Fruit fly (Drosophila melanogaster) whole organism, pupa: Measurements from ENCODE around the gene CG14435.

ENCODE experiments used
- CG10348 ChIP-seq: fragments of 200-800 bp; sonication (Bioruptor generic); IDR thresholded peaks from 2 replicates; pipeline ENCODE4 v1.3.6; 2022; ENCODE audit warnings: missing biosample characterization, missing genetic modification characterization
- CG12605 ChIP-seq: fragments of 200-800 bp; sonication (Bioruptor generic); IDR thresholded peaks from 2 replicates; pipeline ENCODE4 v1.3.6; 2022; ENCODE audit warnings: missing biosample characterization, missing genetic modification characterization
- CG13204 ChIP-seq: fragments of 200-800 bp; sonication (Bioruptor generic); optimal IDR thresholded peaks from 2 replicates; lab custom pipeline; 2018; ENCODE audit warnings: missing biosample characterization, mild to moderate bottlenecking, missing genetic modification characterization, moderate library complexity
- CG14655 ChIP-seq: fragments of 200-800 bp; sonication (Bioruptor generic); optimal IDR thresholded peaks from 3 replicates; lab custom pipeline; 2017; ENCODE audit warnings: mild to moderate bottlenecking, missing biosample characterization, missing genetic modification reagents, missing genetic modification characterization
- CG15710 ChIP-seq: fragments of 200-800 bp; sonication (Bioruptor generic); optimal IDR thresholded peaks from 2 replicates; lab custom pipeline; 2018; ENCODE audit warnings: missing biosample characterization, mild to moderate bottlenecking, missing genetic modification characterization, moderate library complexity
- CG17806 ChIP-seq: fragments of 200-800 bp; sonication (Bioruptor generic); optimal IDR thresholded peaks from 2 replicates; lab custom pipeline; 2018; ENCODE audit warnings: missing biosample characterization, mild to moderate bottlenecking, missing genetic modification characterization, moderate library complexity
- CG32121 ChIP-seq: fragments of 200-800 bp; sonication (Bioruptor generic); IDR thresholded peaks from 2 replicates; pipeline ENCODE4 v1.3.6; 2022; ENCODE audit warnings: missing biosample characterization, missing genetic modification characterization
- CG34367 ChIP-seq: fragments of 200-800 bp; sonication (Bioruptor generic); optimal IDR thresholded peaks from 2 replicates; lab custom pipeline; 2018; ENCODE audit warnings: missing biosample characterization, mild to moderate bottlenecking, missing genetic modification characterization
- CG4496 ChIP-seq: fragments of 200-800 bp; sonication (Bioruptor generic); IDR thresholded peaks from 3 replicates; pipeline ENCODE4 v1.3.6; 2022; ENCODE audit warnings: missing biosample characterization, missing genetic modification characterization
- CG8159 ChIP-seq: fragments of 200-800 bp; sonication (Bioruptor generic); optimal IDR thresholded peaks from 3 replicates; lab custom pipeline; 2018; ENCODE audit warnings: missing biosample characterization, mild to moderate bottlenecking, missing genetic modification characterization, moderate library complexity
- CG8301 ChIP-seq: fragments of 200-800 bp; sonication (Bioruptor generic); optimal IDR thresholded peaks from 2 replicates; lab custom pipeline; 2018; ENCODE audit warnings: missing biosample characterization, mild to moderate bottlenecking, missing genetic modification characterization
- CG9948 ChIP-seq: fragments of 200-800 bp; sonication (Bioruptor generic); optimal IDR thresholded peaks from 2 replicates; lab custom pipeline; 2018; ENCODE audit warnings: missing biosample characterization, mild to moderate bottlenecking, missing genetic modification characterization, moderate library complexity
- D1 ChIP-seq: fragments of 200-800 bp; sonication (Bioruptor generic); optimal IDR thresholded peaks from 2 replicates; lab custom pipeline; 2018; ENCODE audit warnings: missing biosample characterization, mild to moderate bottlenecking, missing genetic modification characterization, moderate library complexity
- EcR ChIP-seq: fragments of 200-800 bp; sonication (Bioruptor generic); optimal IDR thresholded peaks from 3 replicates; lab custom pipeline; 2019; ENCODE audit warnings: missing biosample characterization, missing genetic modification characterization, mild to moderate bottlenecking, moderate library complexity, missing genetic modification reagents
- Ets98B ChIP-seq: fragments of 200-800 bp; sonication (Bioruptor generic); IDR thresholded peaks from 2 replicates; pipeline ENCODE4 v1.3.6; 2022; ENCODE audit warnings: missing biosample characterization, missing genetic modification characterization
- Pif1A ChIP-seq: fragments of 200-800 bp; sonication (Bioruptor generic); optimal IDR thresholded peaks from 3 replicates; lab custom pipeline; 2016; ENCODE audit warnings: missing biosample characterization, missing genetic modification characterization
- Pif1B ChIP-seq: fragments of 200-800 bp; sonication (Bioruptor generic); optimal IDR thresholded peaks from 3 replicates; lab custom pipeline; 2016; ENCODE audit warnings: missing biosample characterization, missing genetic modification characterization
- Snoo ChIP-seq: fragments of 200-800 bp; sonication (Bioruptor generic); optimal IDR thresholded peaks from 3 replicates; lab custom pipeline; 2017; ENCODE audit warnings: missing biosample characterization, mild to moderate bottlenecking, missing genetic modification characterization, inconsistent platforms
- fd96Ca ChIP-seq: fragments of 200-800 bp; sonication (Bioruptor generic); IDR thresholded peaks from 3 replicates; pipeline ENCODE4 v1.3.6; 2022; ENCODE audit warnings: missing biosample characterization, missing genetic modification characterization
- gl ChIP-seq: fragments of 200-800 bp; sonication (Bioruptor generic); optimal IDR thresholded peaks from 2 replicates; lab custom pipeline; 2018; ENCODE audit warnings: missing biosample characterization, mild to moderate bottlenecking, missing genetic modification characterization
- rn ChIP-seq: fragments of 200-800 bp; sonication (Bioruptor generic); IDR thresholded peaks from 2 replicates; pipeline ENCODE4 v1.3.6; 2022; ENCODE audit warnings: missing biosample characterization, missing genetic modification characterization

The CG14435 gene

DNA sequence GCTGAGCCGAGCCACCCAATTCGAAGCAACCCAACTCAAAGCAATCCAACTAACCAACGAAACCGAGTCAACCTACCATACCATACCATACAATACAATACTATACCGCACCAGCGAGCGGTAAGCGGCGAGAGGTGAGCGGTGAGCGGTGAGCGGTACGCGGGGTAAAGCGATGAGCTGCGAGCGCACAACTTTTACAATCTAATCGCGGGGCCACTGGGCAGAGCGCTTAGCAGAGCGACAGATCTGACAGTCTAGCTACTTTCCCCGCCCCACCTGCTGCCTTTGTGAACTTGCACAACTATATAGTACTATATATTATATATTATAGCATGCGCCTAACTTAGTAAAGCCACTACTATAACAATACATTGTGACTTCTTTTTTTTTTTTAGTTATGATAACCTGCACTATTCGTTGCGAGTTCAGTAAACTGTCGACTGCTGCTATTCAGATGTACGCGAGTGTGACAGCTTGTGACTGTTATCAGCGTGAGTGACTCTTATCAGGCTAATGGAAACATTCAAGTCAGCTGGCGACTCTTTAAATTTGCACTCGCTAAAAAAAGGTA is 42.9 kb downstream of the CG14435 start:
- TF ChIP-seq D1 = no peak
- peak; percentile 49 for TF ChIP-seq EcR (GFP tag; lab: Kevin White, UChicago)
- no peak for TF ChIP-seq gl (tag; lab: Kevin White, UChicago)
- TF ChIP-seq Snoo = no peak
- TF ChIP-seq rn (GFP tag; lab: Robert Waterston, UW) = no peak
- peak; percentile 39 for TF ChIP-seq CG8301 (tag; lab: Kevin White, UChicago)
- peak; percentile 21; the same call in 1 of the 2 replicates for TF ChIP-seq CG32121 (GFP tag; lab: Robert Waterston, UW)
- no peak for TF ChIP-seq CG10348
- TF ChIP-seq CG13204 (GFP tag; lab: Kevin White, UChicago) = peak; percentile 56
- no peak for TF ChIP-seq CG34367 (tag; lab: Kevin White, UChicago)
- TF ChIP-seq CG15710 (tag; lab: Kevin White, UChicago) = peak; percentile 14
- TF ChIP-seq CG12605 (GFP tag; lab: Robert Waterston, UW) = no peak
- TF ChIP-seq CG9948 = peak; percentile 5
- TF ChIP-seq Ets98B (GFP tag; lab: Robert Waterston, UW) = no peak
- peak; percentile 6 for TF ChIP-seq Pif1A (GFP tag; lab: Kevin White, UChicago)
- TF ChIP-seq CG4496 (GFP tag; lab: Robert Waterston, UW) = 0 out of 3 replicates have a peak, but pooled peaks have one; percentile 20
- TF ChIP-seq fd96Ca (GFP tag; lab: Robert Waterston, UW) = peak; percentile 27; the same call in 2 of the 3 replicates
- no peak for TF ChIP-seq Pif1B (GFP tag; lab: Kevin White, UChicago)
- TF ChIP-seq CG8159 (tag; lab: Kevin White, UChicago) = peak; percentile 30
- TF ChIP-seq CG17806 (tag; lab: Kevin White, UChicago) = no peak
- peak; percentile 42 for TF ChIP-seq CG14655 (GFP tag; lab: Kevin White, UChicago)

DNA sequence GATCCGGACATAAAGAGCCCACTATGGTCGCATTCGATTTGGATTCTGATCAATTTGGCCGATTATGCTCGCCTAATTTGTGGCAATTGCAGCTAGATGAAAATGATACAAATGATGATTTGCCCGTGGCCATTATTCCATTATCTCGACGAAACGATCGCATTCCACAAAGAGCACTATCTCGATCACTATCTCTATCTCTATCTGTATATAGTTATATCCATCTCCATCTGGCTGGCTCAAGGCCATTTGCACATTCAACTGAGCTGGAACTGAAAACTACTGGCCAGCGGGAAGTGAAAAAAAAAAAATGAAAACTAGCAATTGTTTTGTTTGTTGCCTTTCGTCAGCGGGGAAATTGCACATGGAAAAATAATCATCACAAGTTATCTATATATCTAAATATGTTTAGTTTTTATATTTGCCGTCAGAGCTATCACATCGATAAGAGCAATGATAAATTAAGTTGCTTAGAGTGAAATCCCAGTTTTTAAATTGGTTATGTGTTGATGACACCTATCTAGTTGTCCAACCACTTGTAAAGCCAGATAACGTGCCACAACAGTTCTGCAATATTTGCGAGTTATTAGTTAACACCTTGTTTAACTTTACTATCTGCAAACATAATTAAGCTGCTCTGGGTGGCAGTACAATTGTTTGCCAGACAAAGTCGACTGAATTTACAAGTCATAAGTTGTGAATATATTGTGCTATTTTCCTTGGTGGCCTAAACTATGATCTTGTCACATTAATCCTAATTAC is 44.3 kb downstream of the CG14435 start:
- TF ChIP-seq CG8159 (tag; lab: Kevin White, UChicago) = no peak
- TF ChIP-seq CG34367 (tag; lab: Kevin White, UChicago) = no peak
- TF ChIP-seq Pif1A (GFP tag; lab: Kevin White, UChicago) = no peak
- no peak for TF ChIP-seq CG12605 (GFP tag; lab: Robert Waterston, UW)
- no peak for TF ChIP-seq CG9948
- TF ChIP-seq rn (GFP tag; lab: Robert Waterston, UW) = no peak
- TF ChIP-seq CG32121 (GFP tag; lab: Robert Waterston, UW) = no peak
- no peak for TF ChIP-seq EcR (GFP tag; lab: Kevin White, UChicago)

DNA sequence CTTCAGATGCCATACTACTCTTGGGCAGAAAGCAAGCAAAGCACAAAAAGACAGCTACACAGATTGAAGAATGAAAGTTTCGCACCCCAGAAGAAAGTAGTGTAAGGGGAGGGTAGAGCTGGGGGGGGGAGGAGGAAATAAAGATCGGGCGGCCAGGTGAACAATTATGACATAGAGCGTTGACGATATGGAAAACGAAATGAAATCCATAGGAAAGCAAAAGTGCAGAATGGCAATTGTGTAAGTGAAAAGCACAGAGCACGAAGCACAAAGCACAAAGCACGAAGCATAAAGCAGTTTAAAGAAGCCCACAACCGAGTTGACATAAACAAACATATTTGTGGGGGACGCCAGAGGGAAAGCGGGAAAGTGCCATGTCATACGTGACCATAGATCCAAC is 46.7 kb downstream of the CG14435 start:
- TF ChIP-seq CG14655 (GFP tag; lab: Kevin White, UChicago) (no peak), D1 (no peak), CG8301 (tag; lab: Kevin White, UChicago) (no peak), fd96Ca (GFP tag; lab: Robert Waterston, UW) (no peak), CG17806 (tag; lab: Kevin White, UChicago) (no peak), Pif1B (GFP tag; lab: Kevin White, UChicago) (no peak), CG8159 (tag; lab: Kevin White, UChicago) (no peak), Ets98B (GFP tag; lab: Robert Waterston, UW) (no peak), CG4496 (GFP tag; lab: Robert Waterston, UW) (no peak), CG12605 (GFP tag; lab: Robert Waterston, UW) (no peak), Pif1A (GFP tag; lab: Kevin White, UChicago) (no peak), rn (GFP tag; lab: Robert Waterston, UW) (no peak), CG10348 (no peak), Snoo (no peak), CG15710 (tag; lab: Kevin White, UChicago) (no peak), CG34367 (tag; lab: Kevin White, UChicago) (no peak), CG13204 (GFP tag; lab: Kevin White, UChicago) (no peak), CG9948 (no peak)

- no peak for TF ChIP-seq CG4496 (GFP tag; lab: Robert Waterston, UW)
- no peak for TF ChIP-seq gl (tag; lab: Kevin White, UChicago)
- TF ChIP-seq CG8301 (tag; lab: Kevin White, UChicago) = no peak
- TF ChIP-seq Pif1B (GFP tag; lab: Kevin White, UChicago) = no peak
- no peak for TF ChIP-seq Snoo
- TF ChIP-seq D1 = no peak
- TF ChIP-seq CG10348 = no peak
- no peak for TF ChIP-seq fd96Ca (GFP tag; lab: Robert Waterston, UW)
- TF ChIP-seq Pif1A (GFP tag; lab: Kevin White, UChicago) = no peak
- no peak for TF ChIP-seq rn (GFP tag; lab: Robert Waterston, UW)
- no peak for TF ChIP-seq CG17806 (tag; lab: Kevin White, UChicago)
- no peak for TF ChIP-seq CG13204 (GFP tag; lab: Kevin White, UChicago)
- no peak for TF ChIP-seq EcR (GFP tag; lab: Kevin White, UChicago)
- TF ChIP-seq CG15710 (tag; lab: Kevin White, UChicago) = no peak
- no peak for TF ChIP-seq CG9948
- no peak for TF ChIP-seq CG8159 (tag; lab: Kevin White, UChicago)
- TF ChIP-seq CG32121 (GFP tag; lab: Robert Waterston, UW) = no peak
Observed at dm6 chrX:6795987-6796691, 47.6 kb downstream of the CG14435 start.
